Worm (Caenorhabditis elegans) whole organism, L3 larva: Measurements from ENCODE around the gene grd-16.

Source experiments
- fkh-10 ChIP-seq: sonication (generic microtip); optimal IDR thresholded peaks from 2 replicates; lab custom pipeline; 2017; ENCODE audit warnings: missing biosample characterization, missing genetic modification reagents, missing genetic modification characterization
- jun-1 ChIP-seq: fragments of 150-350 bp; optimal IDR thresholded peaks from 2 replicates; lab custom pipeline; 2014; ENCODE audit warnings: missing biosample characterization, missing genetic modification reagents, missing genetic modification characterization
- nhr-12 ChIP-seq: fragments of 150-350 bp; optimal IDR thresholded peaks from 2 replicates; lab custom pipeline; 2014; ENCODE audit warnings: missing biosample characterization, missing genetic modification characterization
- nhr-67 ChIP-seq: fragments of 150-350 bp; optimal IDR thresholded peaks from 2 replicates; lab custom pipeline; 2014; ENCODE audit warnings: missing biosample characterization, missing genetic modification characterization
- sea-2 ChIP-seq: fragments of 150-350 bp; sonication (generic microtip); optimal IDR thresholded peaks from 4 replicates; lab custom pipeline; 2014; ENCODE audit warnings: missing biosample characterization, missing genetic modification reagents, missing genetic modification characterization
- unc-62 ChIP-seq: fragments of 150-350 bp; sonication (generic microtip); optimal IDR thresholded peaks from 4 replicates; lab custom pipeline; 2014; ENCODE audit warnings: missing biosample characterization, missing genetic modification reagents, missing genetic modification characterization
- ztf-11 ChIP-seq: fragments of 150-350 bp; optimal IDR thresholded peaks from 2 replicates; lab custom pipeline; 2014; ENCODE audit warnings: missing biosample characterization, missing genetic modification characterization

DNA sequence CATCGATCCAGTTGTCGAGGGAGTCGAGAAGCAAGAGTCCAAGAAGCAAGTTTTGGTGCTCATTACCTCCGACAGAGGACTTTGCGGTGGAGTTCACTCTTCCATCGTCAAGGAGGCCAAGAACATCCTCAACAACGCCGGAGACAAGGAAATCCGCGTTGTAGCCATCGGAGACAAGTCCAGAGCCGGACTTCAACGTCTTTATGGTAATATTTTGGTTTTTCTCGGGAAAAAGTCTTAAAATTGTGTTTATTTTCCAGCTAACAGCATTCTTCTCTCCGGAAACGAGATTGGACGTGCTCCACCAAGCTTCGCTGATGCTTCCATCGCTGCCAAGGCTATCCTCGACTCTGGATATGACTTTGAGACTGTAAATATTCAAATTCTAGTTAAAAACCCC, 19.6 kb downstream of the grd-16 start:
- no peak for TF ChIP-seq unc-62 (GFP tag; lab: Kevin White, UChicago)
- no peak for TF ChIP-seq jun-1 (tag; lab: Kevin White, UChicago)
- TF ChIP-seq fkh-10 (GFP tag; lab: Kevin White, UChicago), result no peak
- TF ChIP-seq nhr-67, result no peak
- no peak for TF ChIP-seq ztf-11
- TF ChIP-seq nhr-12 (tag; lab: Kevin White, UChicago), result no peak
- TF ChIP-seq sea-2 (GFP tag; lab: Kevin White, UChicago), result no peak
